Worm (Caenorhabditis elegans) whole organism, L4 larva: ENCODE measurements around the gene col-78.
A peak's percentile ranks its signal among the peaks of the same experiment; 100 is the strongest.

Experiments used
- F10B5.3 ChIP-seq: sonication (generic microtip); optimal IDR thresholded peaks from 2 replicates; lab custom pipeline; 2016; ENCODE audit warnings: mild to moderate bottlenecking, missing genetic modification characterization, missing compliant biosample characterization
- F44E2.7 ChIP-seq: fragments of 200-800 bp; sonication (Bioruptor generic); IDR thresholded peaks from 2 replicates; pipeline ENCODE4 v2.1.2; 2022; ENCODE audit warnings: missing genetic modification characterization, missing compliant biosample characterization
- R02D3.7 ChIP-seq: fragments of 150-350 bp; sonication (generic microtip); optimal IDR thresholded peaks from 3 replicates; lab custom pipeline; 2014; ENCODE audit warnings: missing biosample characterization, missing genetic modification characterization
- Y105C5A.15 ChIP-seq: fragments of 200-800 bp; sonication (Bioruptor generic); IDR thresholded peaks from 2 replicates; pipeline ENCODE4 v1.3.6; 2022; ENCODE audit warnings: missing genetic modification characterization, missing compliant biosample characterization
- Y48G9A.11 ChIP-seq: fragments of 200-800 bp; sonication (Bioruptor generic); IDR thresholded peaks from 2 replicates; pipeline ENCODE4 v1.3.6; 2022; ENCODE audit warnings: missing genetic modification reagents, missing genetic modification characterization, missing compliant biosample characterization
- ZK546.5 ChIP-seq, 2 experiments: sonication (generic microtip); optimal IDR thresholded peaks; 2 replicates each; lab custom pipeline; 2017; ENCODE audit warnings: missing biosample characterization in 2 of 2, missing genetic modification characterization in 2 of 2
- aha-1 ChIP-seq: fragments of 150-350 bp; peaks from one replicate; lab custom pipeline; 2014; ENCODE audit warnings: missing biosample characterization, missing genetic modification characterization
- ama-1 ChIP-seq: fragments of 150-350 bp; optimal IDR thresholded peaks from 2 replicates; lab custom pipeline; 2014; ENCODE audit warnings: inconsistent platforms, mixed read lengths
- arid-1 ChIP-seq: fragments of 200-800 bp; sonication (Bioruptor generic); conservative IDR thresholded peaks from 2 replicates; pipeline ENCODE4 v1.3.6; 2022; ENCODE audit warnings: missing genetic modification reagents, missing genetic modification characterization, missing compliant biosample characterization
- ceh-28 ChIP-seq: fragments of 150-350 bp; optimal IDR thresholded peaks from 2 replicates; lab custom pipeline; 2014; ENCODE audit warnings: missing biosample characterization, missing genetic modification reagents, missing genetic modification characterization
- ceh-32 ChIP-seq: sonication (generic microtip); optimal IDR thresholded peaks from 2 replicates; lab custom pipeline; 2016; ENCODE audit warnings: mild to moderate bottlenecking, missing genetic modification characterization, missing compliant biosample characterization; ENCODE audit not compliant: poor library complexity
- ceh-44 ChIP-seq: fragments of 200-800 bp; sonication (Bioruptor generic); IDR thresholded peaks from 2 replicates; pipeline ENCODE4 v1.3.6; 2022; ENCODE audit warnings: missing genetic modification reagents, missing genetic modification characterization, missing compliant biosample characterization
- ceh-82 ChIP-seq: sonication (generic microtip); optimal IDR thresholded peaks from 2 replicates; lab custom pipeline; 2017; ENCODE audit warnings: missing biosample characterization, missing genetic modification characterization
- cey-2 ChIP-seq: sonication (generic microtip); optimal IDR thresholded peaks from 3 replicates; lab custom pipeline; 2017; ENCODE audit warnings: missing genetic modification characterization, mild to moderate bottlenecking, missing compliant biosample characterization, antibody characterized with exemption, borderline replicate concordance; ENCODE audit not compliant: insufficient read depth
- daf-19 ChIP-seq: fragments of 200-800 bp; sonication (Bioruptor generic); conservative IDR thresholded peaks from 2 replicates; pipeline ENCODE4 v1.3.6; 2022; ENCODE audit warnings: missing genetic modification characterization, missing compliant biosample characterization
- dmd-6 ChIP-seq: fragments of 200-800 bp; sonication (Bioruptor generic); IDR thresholded peaks from 2 replicates; pipeline ENCODE4 v1.3.6; 2022; ENCODE audit warnings: missing genetic modification reagents, missing genetic modification characterization, missing compliant biosample characterization
- dpl-1 ChIP-seq: fragments of 150-350 bp; optimal IDR thresholded peaks from 2 replicates; lab custom pipeline; 2014; ENCODE audit warnings: missing biosample characterization, missing genetic modification reagents, missing genetic modification characterization
- dve-1 ChIP-seq: sonication (generic microtip); optimal IDR thresholded peaks from 2 replicates; lab custom pipeline; 2017; ENCODE audit warnings: antibody characterized with exemption, mild to moderate bottlenecking, missing genetic modification characterization, missing compliant biosample characterization; ENCODE audit not compliant: insufficient read depth
- egl-27 ChIP-seq: sonication (generic microtip); optimal IDR thresholded peaks from 3 replicates; lab custom pipeline; 2017; ENCODE audit warnings: missing biosample characterization, missing genetic modification reagents, missing genetic modification characterization
- hlh-11 ChIP-seq: fragments of 200-800 bp; sonication (Bioruptor generic); optimal IDR thresholded peaks from 2 replicates; lab custom pipeline; 2018; ENCODE audit warnings: mild to moderate bottlenecking, missing genetic modification characterization, missing compliant biosample characterization
- hlh-30 ChIP-seq: sonication (generic microtip); optimal IDR thresholded peaks from 2 replicates; lab custom pipeline; 2017; ENCODE audit warnings: antibody characterized with exemption, mild to moderate bottlenecking, missing genetic modification characterization, missing compliant biosample characterization; ENCODE audit not compliant: insufficient read depth
- jun-1 ChIP-seq: fragments of 150-350 bp; optimal IDR thresholded peaks from 2 replicates; lab custom pipeline; 2014; ENCODE audit warnings: missing biosample characterization, missing genetic modification reagents, missing genetic modification characterization
- lin-1 ChIP-seq: fragments of 200-800 bp; sonication (Bioruptor generic); IDR thresholded peaks from 2 replicates; pipeline ENCODE4 v1.3.6; 2022; ENCODE audit warnings: missing genetic modification reagents, missing genetic modification characterization, missing compliant biosample characterization
- lin-29 ChIP-seq: fragments of 200-800 bp; sonication (Bioruptor generic); IDR thresholded peaks from 2 replicates; pipeline ENCODE4 v1.3.6; 2022; ENCODE audit warnings: missing genetic modification reagents, missing genetic modification characterization, missing compliant biosample characterization
- lsy-2 ChIP-seq, 2 experiments: fragments of 150-350 bp in 1 of 2; sonication (generic microtip) in 1 of 2; optimal IDR thresholded peaks; 2 replicates each; lab custom pipeline; 2014 to 2017; ENCODE audit warnings: missing biosample characterization in 2 of 2, missing genetic modification characterization in 2 of 2
- mdl-1 ChIP-seq, 2 experiments: fragments of 150-350 bp in 1 of 2; sonication (generic microtip) in 1 of 2; optimal IDR thresholded peaks; 2 replicates each; lab custom pipeline; 2014 to 2017; ENCODE audit warnings: missing biosample characterization in 2 of 2, missing genetic modification characterization in 2 of 2
- mxl-3 ChIP-seq: fragments of 200-800 bp; sonication (Bioruptor generic); optimal IDR thresholded peaks from 2 replicates; lab custom pipeline; 2018; ENCODE audit warnings: mild to moderate bottlenecking, missing genetic modification characterization, missing compliant biosample characterization
- nhr-10 ChIP-seq: fragments of 150-350 bp; optimal IDR thresholded peaks from 2 replicates; lab custom pipeline; 2014; ENCODE audit warnings: missing biosample characterization, missing genetic modification characterization
- nhr-11 ChIP-seq: fragments of 150-350 bp; optimal IDR thresholded peaks from 2 replicates; lab custom pipeline; 2014; ENCODE audit warnings: missing biosample characterization, missing genetic modification characterization
- nhr-111 ChIP-seq: fragments of 200-800 bp; sonication (Bioruptor generic); optimal IDR thresholded peaks from 2 replicates; lab custom pipeline; 2018; ENCODE audit warnings: mild to moderate bottlenecking, missing genetic modification characterization, missing compliant biosample characterization
- nhr-237 ChIP-seq: sonication (generic microtip); optimal IDR thresholded peaks from 2 replicates; lab custom pipeline; 2017; ENCODE audit warnings: missing biosample characterization, missing genetic modification characterization
- nhr-25 ChIP-seq: sonication (generic microtip); optimal IDR thresholded peaks from 2 replicates; lab custom pipeline; 2017; ENCODE audit warnings: missing genetic modification characterization, mild to moderate bottlenecking, missing compliant biosample characterization, antibody characterized with exemption, moderate library complexity, borderline replicate concordance; ENCODE audit not compliant: insufficient read depth
- nhr-42 ChIP-seq: fragments of 200-800 bp; sonication (Bioruptor generic); IDR thresholded peaks from 2 replicates; pipeline ENCODE4 v1.3.6; 2022; ENCODE audit warnings: missing genetic modification characterization, missing compliant biosample characterization
- nhr-77 ChIP-seq: fragments of 150-350 bp; optimal IDR thresholded peaks from 2 replicates; lab custom pipeline; 2014; ENCODE audit warnings: missing biosample characterization, missing genetic modification characterization
- pha-4 ChIP-seq, 2 experiments: fragments of 150-350 bp in 1 of 2; fragments of 200-800 bp in 1 of 2; sonication (Bioruptor generic) in 1 of 2; IDR thresholded peaks in 1 of 2; optimal IDR thresholded peaks in 1 of 2; 2 replicates each; pipeline versions ENCODE4 v1.3.6 to Lab custom; 2014 to 2022; ENCODE audit warnings: missing genetic modification characterization in 2 of 2, missing genetic modification reagents in 2 of 2, missing biosample characterization in 1 of 2, missing compliant biosample characterization in 1 of 2
- php-3 ChIP-seq: fragments of 200-800 bp; sonication (Bioruptor generic); IDR thresholded peaks from 2 replicates; pipeline ENCODE4 v1.3.6; 2022; ENCODE audit warnings: missing genetic modification reagents, missing genetic modification characterization, missing compliant biosample characterization
- pqm-1 ChIP-seq: sonication (generic microtip); optimal IDR thresholded peaks from 2 replicates; lab custom pipeline; 2017; ENCODE audit warnings: missing biosample characterization, missing genetic modification characterization
- snpc-1.2 ChIP-seq: fragments of 200-800 bp; sonication (Bioruptor generic); IDR thresholded peaks from 2 replicates; pipeline ENCODE4 v1.3.6; 2022; ENCODE audit warnings: missing genetic modification reagents, missing genetic modification characterization, missing compliant biosample characterization
- spr-1 ChIP-seq: sonication (generic microtip); optimal IDR thresholded peaks from 2 replicates; lab custom pipeline; 2016; ENCODE audit warnings: mild to moderate bottlenecking, missing genetic modification characterization, missing compliant biosample characterization
- tra-1 ChIP-seq: fragments of 200-800 bp; sonication (Bioruptor generic); IDR thresholded peaks from 2 replicates; pipeline ENCODE4 v1.3.6; 2022; ENCODE audit warnings: missing genetic modification reagents, missing genetic modification characterization, missing compliant biosample characterization
- unc-62 ChIP-seq, 3 experiments: fragments of 150-350 bp in 1 of 3; sonication (generic microtip); optimal IDR thresholded peaks in 2 of 3; peaks in 1 of 3; 1 replicate in 1 of 3; 2 replicates in 2 of 3; lab custom pipeline; 2014 to 2017; ENCODE audit warnings: missing biosample characterization in 3 of 3, missing genetic modification characterization in 3 of 3, missing genetic modification reagents in 3 of 3, missing genotype in 1 of 3
- vab-7 ChIP-seq: fragments of 200-800 bp; sonication (Bioruptor generic); IDR thresholded peaks from 2 replicates; pipeline ENCODE4 v1.3.6; 2022; ENCODE audit warnings: missing genetic modification reagents, missing genetic modification characterization, missing compliant biosample characterization
- zip-11 ChIP-seq: fragments of 200-800 bp; sonication (Bioruptor generic); IDR thresholded peaks from 2 replicates; pipeline ENCODE4 v1.3.6; 2022; ENCODE audit warnings: missing genetic modification characterization, missing compliant biosample characterization
- zip-2 ChIP-seq: fragments of 150-350 bp; optimal IDR thresholded peaks from 2 replicates; lab custom pipeline; 2014; ENCODE audit warnings: missing biosample characterization, missing genetic modification characterization
- ztf-7 ChIP-seq: fragments of 150-350 bp; optimal IDR thresholded peaks from 2 replicates; lab custom pipeline; 2014; ENCODE audit warnings: missing biosample characterization, missing genetic modification characterization

Gene col-78

ce11 chrII:9114972-9115371 is 37.4 kb upstream of the col-78 start:
- TF ChIP-seq aha-1 (tag; lab: Kevin White, UChicago) (peak; percentile 68), nhr-25 (no peak), unc-62 (GFP tag; optimal IDR thresholded peaks at IDR 0.05 in 1 of 2; lab: Kevin White, UChicago) (peak in 1 of 2 experiments; percentile 86), unc-62 (tag; optimal IDR thresholded peaks at IDR 0.05; lab: Kevin White, UChicago) (no peak)

ce11 chrII:9115644-9116043 is 36.7 kb upstream of the col-78 start:
- peak; percentile 54 for TF ChIP-seq nhr-11 (tag; lab: Kevin White, UChicago)
- no peak for TF ChIP-seq tra-1 (GFP tag; lab: Robert Waterston, UW)
- TF ChIP-seq ZK546.5 (tag; optimal IDR thresholded peaks at IDR 0.05; lab: Kevin White, UChicago) = no peak
- TF ChIP-seq egl-27 (tag; lab: Kevin White, UChicago) = no peak
- peak in 1 of 2 experiments; percentile 46 for TF ChIP-seq lsy-2 (tag; optimal IDR thresholded peaks at IDR 0.05; lab: Kevin White, UChicago)

- TF ChIP-seq ztf-7 (tag; lab: Kevin White, UChicago) (no peak), arid-1 (GFP tag; lab: Robert Waterston, UW) (no peak), zip-2 (tag; lab: Kevin White, UChicago) (no peak), nhr-42 (no peak), F44E2.7 (GFP tag; lab: Robert Waterston, UW) (no peak), lin-29 (GFP tag; lab: Robert Waterston, UW) (no peak), mxl-3 (peak; percentile 27), R02D3.7 (tag; lab: Kevin White, UChicago) (no peak), mdl-1 (tag; optimal IDR thresholded peaks at IDR 0.05; lab: Kevin White, UChicago) (peak in 1 of 2 experiments; percentile 14), Y105C5A.15 (GFP tag; lab: Robert Waterston, UW) (no peak), unc-62 (GFP tag; optimal IDR thresholded peaks at IDR 0.05 in 1 of 2; lab: Kevin White, UChicago) (peak in 1 of 2 experiments; percentile 43), unc-62 (tag; optimal IDR thresholded peaks at IDR 0.05; lab: Kevin White, UChicago) (no peak), snpc-1.2 (GFP tag; lab: Robert Waterston, UW) (no peak), daf-19 (GFP tag; lab: Robert Waterston, UW) (no peak), ama-1 (lab: Kevin White, UChicago) (no peak), Y48G9A.11 (no peak), pqm-1 (tag; lab: Kevin White, UChicago) (peak; percentile 77), nhr-25 (no peak), php-3 (GFP tag; lab: Robert Waterston, UW) (0 out of 2 replicates have a peak, but pooled peaks have one; percentile 35), jun-1 (no peak), lin-1 (GFP tag; lab: Robert Waterston, UW) (no peak), dve-1 (tag; lab: Kevin White, UChicago) (peak; percentile 46), vab-7 (GFP tag; lab: Robert Waterston, UW) (no peak), cey-2 (no peak), ceh-32 (tag; lab: Kevin White, UChicago) (no peak), ceh-44 (GFP tag; lab: Robert Waterston, UW) (no peak), nhr-11 (tag; lab: Kevin White, UChicago) (no peak), spr-1 (no peak), hlh-30 (no peak), dpl-1 (GFP tag; lab: Kevin White, UChicago) (no peak), ceh-28 (no peak), lsy-2 (tag; optimal IDR thresholded peaks at IDR 0.05; lab: Kevin White, UChicago) (peak in 1 of 2 experiments; percentile 10), ceh-82 (tag; lab: Kevin White, UChicago) (no peak), nhr-237 (tag; lab: Kevin White, UChicago) (no peak), pha-4 (GFP tag; IDR thresholded peaks at IDR 0.05; lab: Robert Waterston, UW) (no peak), pha-4 (tag; optimal IDR thresholded peaks at IDR 0.05; lab: Kevin White, UChicago) (no peak), hlh-11 (tag; lab: Kevin White, UChicago) (peak; percentile 40), nhr-10 (tag; lab: Kevin White, UChicago) (no peak), dmd-6 (peak; percentile 59), zip-11 (no peak), F10B5.3 (tag; lab: Kevin White, UChicago) (no peak), ZK546.5 (tag; optimal IDR thresholded peaks at IDR 0.05; lab: Kevin White, UChicago) (no peak), nhr-111 (GFP tag; lab: Kevin White, UChicago) (no peak), nhr-77 (tag; lab: Kevin White, UChicago) (peak; percentile 22)
Measured at ce11 chrII:9116404-9116803, 35.9 kb upstream of the col-78 start.
